Fruit fly (Drosophila melanogaster) whole organism, adult: ENCODE data around the gene sina.

ENCODE experiments used
- CG14711 ChIP-seq: fragments of 200-800 bp; sonication (Bioruptor generic); optimal IDR thresholded peaks from 2 replicates; lab custom pipeline; 2018; ENCODE audit warnings: missing biosample characterization, mild to moderate bottlenecking, missing genetic modification characterization, moderate library complexity
- CG33017 ChIP-seq: fragments of 200-800 bp; sonication (Bioruptor generic); optimal IDR thresholded peaks from 2 replicates; lab custom pipeline; 2018; ENCODE audit warnings: missing biosample characterization, mild to moderate bottlenecking, missing genetic modification characterization, moderate library complexity
- CG7045 ChIP-seq: fragments of 200-800 bp; sonication (Bioruptor generic); optimal IDR thresholded peaks from 2 replicates; lab custom pipeline; 2017; ENCODE audit warnings: missing biosample characterization, mild to moderate bottlenecking, missing genetic modification characterization
- Hr96 ChIP-seq: fragments of 200-800 bp; sonication (Bioruptor generic); optimal IDR thresholded peaks from 2 replicates; lab custom pipeline; 2016; ENCODE audit warnings: missing biosample characterization, missing genetic modification characterization
- kay ChIP-seq: fragments of 200-800 bp; sonication (Bioruptor generic); peaks from one replicate; lab custom pipeline; 2016; ENCODE audit warnings: missing biosample characterization, missing genetic modification characterization, borderline replicate concordance
- pad ChIP-seq: fragments of 200-800 bp; sonication (Bioruptor generic); optimal IDR thresholded peaks from 3 replicates; lab custom pipeline; 2017; ENCODE audit warnings: missing biosample characterization, missing genetic modification characterization, mild to moderate bottlenecking, moderate library complexity, missing genetic modification reagents
- tj ChIP-seq: fragments of 200-800 bp; sonication (Bioruptor generic); optimal IDR thresholded peaks from 3 replicates; lab custom pipeline; 2017; ENCODE audit warnings: missing biosample characterization, mild to moderate bottlenecking, missing genetic modification characterization, moderate library complexity
- toe ChIP-seq: fragments of 200-800 bp; sonication (Bioruptor generic); optimal IDR thresholded peaks from 2 replicates; lab custom pipeline; 2016; ENCODE audit warnings: missing biosample characterization, missing genetic modification characterization

DNA sequence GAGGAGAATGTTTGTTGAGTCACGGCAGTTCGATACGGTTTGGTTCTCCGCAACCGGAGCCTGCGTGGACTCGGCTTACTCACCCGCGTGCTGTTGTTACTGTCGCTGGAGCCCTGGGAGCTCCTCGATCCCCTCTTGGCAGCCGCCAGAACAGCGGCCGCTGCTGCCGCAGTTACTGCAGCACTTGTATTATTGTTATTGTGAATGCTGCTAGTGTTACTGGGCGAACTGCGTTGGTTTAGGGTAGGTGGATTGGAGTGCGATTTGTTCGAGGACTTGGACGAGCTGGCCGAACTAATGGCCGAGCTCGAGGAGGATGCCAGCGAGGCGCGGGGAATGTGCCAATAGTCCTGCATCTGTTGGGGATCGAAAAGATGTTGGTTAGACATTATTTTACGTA is 43.0 kb upstream of the sina start:
- TF ChIP-seq CG33017 (tag; lab: Kevin White, UChicago) (no peak), CG14711 (tag; lab: Kevin White, UChicago) (no peak), Hr96 (GFP tag; lab: Kevin White, UChicago) (no peak), toe (GFP tag; lab: Kevin White, UChicago) (no peak), kay (no peak), tj (GFP tag; lab: Kevin White, UChicago) (no peak), pad (GFP tag; lab: Kevin White, UChicago) (no peak), CG7045 (GFP tag; lab: Kevin White, UChicago) (no peak)
